Worm (Caenorhabditis elegans): Measurements from ENCODE around the gene bgal-2.

Gene bgal-2

DNA sequence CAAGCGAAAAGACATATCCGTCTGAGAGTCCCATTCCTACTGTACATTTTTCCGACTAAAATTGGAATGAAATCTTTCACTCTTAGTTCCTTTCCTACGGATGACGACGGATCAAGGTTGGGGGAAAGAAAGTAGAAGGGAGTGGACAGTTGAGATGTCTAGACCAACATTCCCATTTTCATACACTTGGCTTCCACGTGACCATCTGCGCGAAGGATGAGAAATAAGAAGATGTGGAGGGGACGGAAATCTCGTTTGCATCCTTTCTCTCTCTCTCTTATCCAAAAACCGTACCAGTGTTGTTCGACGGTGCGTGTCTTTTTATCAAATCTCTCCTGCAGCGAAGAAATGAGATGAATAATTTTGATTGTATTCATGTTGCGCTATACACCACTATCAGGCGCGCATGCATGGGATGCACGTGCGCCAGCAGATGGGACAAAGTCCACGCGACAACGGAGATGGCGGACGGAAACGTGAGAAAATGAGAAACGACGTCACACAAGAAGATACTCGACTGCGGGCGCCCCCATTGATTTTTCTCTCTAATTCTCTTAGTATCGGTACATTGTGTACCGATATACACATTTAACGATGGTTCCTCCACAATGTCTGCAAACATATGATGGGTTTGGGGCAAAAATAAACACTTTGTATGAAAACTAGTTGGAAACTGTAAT, 46.7 kb upstream of the bgal-2 start (continued):
- TF ChIP-seq ceh-32 (tag; optimal IDR thresholded peaks at IDR 0.05; ENCODE audit: poor library complexity) (no peak), mdl-1 (tag; optimal IDR thresholded peaks at IDR 0.05) (peak; percentile 100), aly-2 (tag; optimal IDR thresholded peaks at IDR 0.05) (no peak), fos-1 (tag; optimal IDR thresholded peaks at IDR 0.05) (no peak), mxl-2 (GFP tag; conservative IDR thresholded peaks at IDR 0.05) (peak; percentile 98), Y48G9A.11 (GFP tag; IDR thresholded peaks at IDR 0.05) (no peak), lin-39 (tag; optimal IDR thresholded peaks at IDR 0.05) (no peak), rbr-2 (tag; optimal IDR thresholded peaks at IDR 0.05) (peak; percentile 76), daf-8 (GFP tag; IDR thresholded peaks at IDR 0.05) (no peak), lin-38 (GFP tag; IDR thresholded peaks at IDR 0.05) (peak; percentile 53), daf-16 (GFP tag; optimal IDR thresholded peaks at IDR 0.05) (peak; percentile 74 to 76), daf-16 (tag; optimal IDR thresholded peaks at IDR 0.05) (peak; percentile 86), dmd-9 (GFP tag; IDR thresholded peaks at IDR 0.05) (no peak), madf-5 (GFP tag; IDR thresholded peaks at IDR 0.05) (no peak), mes-2 (tag; optimal IDR thresholded peaks at IDR 0.05; ENCODE audit: poor library complexity, severe bottlenecking) (peak; percentile 66), egl-43 (GFP tag; IDR thresholded peaks at IDR 0.05) (peak; percentile 72), aha-1 (tag) (peak; percentile 100), ZK337.2 (GFP tag; IDR thresholded peaks at IDR 0.05) (no peak), ceh-82 (tag; optimal IDR thresholded peaks at IDR 0.05) (no peak), ZK546.5 (tag; optimal IDR thresholded peaks at IDR 0.05) (no peak), T20F7.1 (GFP tag; optimal IDR thresholded peaks at IDR 0.05) (peak; percentile 65), gei-8 (GFP tag; optimal IDR thresholded peaks at IDR 0.05) (peak; percentile 95), skn-1 (tag; optimal IDR thresholded peaks at IDR 0.05) (no peak), spr-1 (tag; optimal IDR thresholded peaks at IDR 0.05) (peak; percentile 85), nhr-42 (GFP tag; IDR thresholded peaks at IDR 0.05) (peak; percentile 55; the same call in 1 of the 2 replicates), R02D3.7 (tag; optimal IDR thresholded peaks at IDR 0.05) (no peak), ctbp-1 (GFP tag; IDR thresholded peaks at IDR 0.05) (peak; percentile 92), nhr-11 (tag; optimal IDR thresholded peaks at IDR 0.05) (peak; percentile 89), nhr-28 (tag; optimal IDR thresholded peaks at IDR 0.05) (peak; percentile 94), daf-19 (GFP tag; conservative IDR thresholded peaks at IDR 0.05) (no peak), pha-4 (GFP tag; IDR thresholded peaks at IDR 0.05) (peak; percentile 74), pha-4 (tag; optimal IDR thresholded peaks at IDR 0.05) (peak; percentile 13), T26A8.4 (GFP tag; IDR thresholded peaks at IDR 0.05) (peak; percentile 87), F26F4.8 (GFP tag; conservative IDR thresholded peaks at IDR 0.05) (no peak), pqm-1 (tag; optimal IDR thresholded peaks at IDR 0.05) (peak; percentile 13), dmd-8 (GFP tag; IDR thresholded peaks at IDR 0.05) (no peak), mep-1 (tag; optimal IDR thresholded peaks at IDR 0.05) (peak; percentile 92), attf-4 (tag; optimal IDR thresholded peaks at IDR 0.05) (no peak), ceh-44 (GFP tag; IDR thresholded peaks at IDR 0.05) (no peak), dve-1 (tag; optimal IDR thresholded peaks at IDR 0.05; ENCODE audit: insufficient read depth) (peak; percentile 91), F37D6.2 (tag; optimal IDR thresholded peaks at IDR 0.05) (peak; percentile 61), nhr-48 (tag; optimal IDR thresholded peaks at IDR 0.05) (peak; percentile 99), nhr-111 (GFP tag; optimal IDR thresholded peaks at IDR 0.05) (no peak), php-3 (GFP tag; IDR thresholded peaks at IDR 0.05) (peak; percentile 64), dmd-6 (GFP tag; IDR thresholded peaks at IDR 0.05) (peak; percentile 98), spr-3 (GFP tag; optimal IDR thresholded peaks at IDR 0.05) (peak; percentile 30), nhr-77 (tag; optimal IDR thresholded peaks at IDR 0.05) (peak; percentile 64), egl-27 (tag; optimal IDR thresholded peaks at IDR 0.05) (peak; percentile 47), hmg-1.1 (GFP tag; IDR thresholded peaks at IDR 0.05) (peak; percentile 73), vab-7 (GFP tag; IDR thresholded peaks at IDR 0.05) (0 out of 2 replicates have a peak, but pooled peaks have one; percentile 27), saeg-2 (GFP tag; IDR thresholded peaks at IDR 0.05) (peak; percentile 84; the same call in 1 of the 2 replicates)

All from whole organism, L4 larva.